Fruit fly (Drosophila melanogaster) whole organism, prepupa: Measurements from ENCODE around the gene Cp7Fb.

Experiments used
- Blimp-1 ChIP-seq: fragments of 200-800 bp; sonication (Bioruptor generic); optimal IDR thresholded peaks from 3 replicates; lab custom pipeline; 2017; ENCODE audit warnings: missing biosample characterization, missing genetic modification characterization, mild to moderate bottlenecking, moderate library complexity, missing genetic modification reagents
- CG11762 ChIP-seq: fragments of 200-800 bp; sonication (Bioruptor generic); optimal IDR thresholded peaks from 3 replicates; lab custom pipeline; 2016; ENCODE audit warnings: missing biosample characterization, missing genetic modification characterization; ENCODE audit not compliant: insufficient read depth
- CG11902 ChIP-seq: fragments of 200-800 bp; sonication (Bioruptor generic); optimal IDR thresholded peaks from 3 replicates; lab custom pipeline; 2016; ENCODE audit warnings: missing biosample characterization, missing genetic modification characterization
- CG32006 ChIP-seq: fragments of 200-800 bp; sonication (Bioruptor generic); optimal IDR thresholded peaks from 3 replicates; lab custom pipeline; 2017; ENCODE audit warnings: missing biosample characterization, mild to moderate bottlenecking, missing genetic modification characterization
- CG6792 ChIP-seq: fragments of 200-800 bp; sonication (Bioruptor generic); optimal IDR thresholded peaks from 3 replicates; lab custom pipeline; 2016; ENCODE audit warnings: missing biosample characterization, missing genetic modification characterization
- CG6854 ChIP-seq: fragments of 200-800 bp; sonication (Bioruptor generic); optimal IDR thresholded peaks from 2 replicates; lab custom pipeline; 2017; ENCODE audit warnings: missing biosample characterization, mild to moderate bottlenecking, missing genetic modification characterization
- CG8119 ChIP-seq: fragments of 200-800 bp; sonication (Bioruptor generic); IDR thresholded peaks from 3 replicates; pipeline ENCODE4 v1.3.6; 2022; ENCODE audit warnings: missing biosample characterization, missing genetic modification characterization
- Gug ChIP-seq: fragments of 200-800 bp; sonication (Bioruptor generic); IDR thresholded peaks from 2 replicates; pipeline ENCODE4 v1.3.6; 2022; ENCODE audit warnings: missing biosample characterization, missing genetic modification characterization
- Hr38 ChIP-seq: sonication (Bioruptor generic); optimal IDR thresholded peaks from 2 replicates; lab custom pipeline; 2016; ENCODE audit warnings: missing biosample characterization, missing genetic modification characterization
- OdsH ChIP-seq: fragments of 200-800 bp; sonication (Bioruptor generic); optimal IDR thresholded peaks from 3 replicates; lab custom pipeline; 2016; ENCODE audit warnings: missing biosample characterization, missing genetic modification characterization
- Sox15 ChIP-seq: fragments of 200-800 bp; sonication (Bioruptor generic); optimal IDR thresholded peaks from 3 replicates; lab custom pipeline; 2016; ENCODE audit warnings: missing biosample characterization, missing genetic modification characterization
- acj6 ChIP-seq: fragments of 200-800 bp; sonication (Bioruptor generic); optimal IDR thresholded peaks from 3 replicates; lab custom pipeline; 2016; ENCODE audit warnings: missing biosample characterization, missing genetic modification characterization
- spab ChIP-seq: fragments of 200-800 bp; sonication (Bioruptor generic); optimal IDR thresholded peaks from 2 replicates; lab custom pipeline; 2017; ENCODE audit warnings: missing biosample characterization, mild to moderate bottlenecking, missing genetic modification characterization, missing genetic modification reagents
- ss ChIP-seq, 2 experiments: fragments of 200-800 bp; sonication (Bioruptor generic); optimal IDR thresholded peaks; 2 replicates in 1 of 2; 3 replicates in 1 of 2; lab custom pipeline; 2017 to 2018; ENCODE audit warnings: mild to moderate bottlenecking in 2 of 2, missing biosample characterization in 2 of 2, missing genetic modification characterization in 2 of 2, moderate library complexity in 1 of 2

DNA sequence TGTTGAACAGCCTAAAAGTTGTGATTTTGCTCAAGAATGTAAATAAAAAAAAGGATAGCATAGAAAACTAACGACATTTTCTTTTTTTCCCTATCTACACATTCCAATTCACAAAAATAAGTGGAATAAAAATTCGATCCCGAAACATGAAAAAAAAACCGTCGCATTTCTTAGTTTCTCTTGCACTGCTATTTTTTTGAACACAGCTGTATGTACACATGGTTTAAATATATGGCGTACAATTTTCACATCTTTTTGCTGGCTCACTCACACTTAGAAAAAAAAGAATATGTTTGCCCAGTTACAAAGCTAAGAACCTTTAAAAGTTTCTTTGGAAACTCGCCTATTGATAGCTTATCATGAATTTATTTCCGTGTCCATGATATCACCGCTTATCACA is 13.4 kb upstream of the Cp7Fb start:
- TF ChIP-seq CG6854 (GFP tag; lab: Kevin White, UChicago) (no peak), spab (GFP tag; lab: Kevin White, UChicago) (no peak), ss (GFP tag; optimal IDR thresholded peaks at IDR 0.05; lab: Kevin White, UChicago) (no peak), CG6792 (GFP tag; lab: Kevin White, UChicago) (no peak), Sox15 (GFP tag; lab: Kevin White, UChicago) (no peak), acj6 (GFP tag; lab: Kevin White, UChicago) (no peak), CG11902 (GFP tag; lab: Kevin White, UChicago) (no peak), CG8119 (GFP tag; lab: Robert Waterston, UW) (no peak), Hr38 (GFP tag; lab: Kevin White, UChicago) (no peak), Blimp-1 (GFP tag; lab: Kevin White, UChicago) (no peak), Gug (no peak), OdsH (GFP tag; lab: Kevin White, UChicago) (no peak), CG11762 (no peak), CG32006 (GFP tag; lab: Kevin White, UChicago) (no peak)
